Fruit fly (Drosophila melanogaster): Measurements from ENCODE around the gene CG18281.
"Not testable (repeated sequence)": the region's sequence is repeated elsewhere in the genome, so short reads cannot be mapped to it uniquely, and the experiment has no call there.

CG18281 gene

DNA sequence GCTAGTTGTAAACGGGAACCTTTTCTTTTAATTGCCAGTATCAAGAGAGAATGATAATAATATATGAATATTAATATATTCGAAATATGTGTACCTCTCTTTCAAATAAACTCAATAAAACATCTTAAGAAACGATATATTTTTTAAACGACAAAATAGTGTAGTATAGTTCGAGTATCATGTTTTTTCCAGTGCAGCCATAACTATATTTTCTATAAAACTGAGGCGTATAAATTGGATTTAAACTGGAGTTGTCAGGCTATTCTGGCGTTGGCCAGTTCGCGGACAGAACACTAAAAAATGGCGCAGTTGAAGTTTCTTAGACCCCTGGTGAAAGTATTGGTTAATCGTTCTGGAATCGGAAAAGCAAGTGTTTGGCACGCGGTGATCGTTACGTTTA is 4.2 kb downstream of the CG18281 start, which contains the start of gene CG17637:
CG17637 (plus strand) TSS at position 301 of the 400 bp plus-strand sequence.
- not testable (repeated sequence) for TF ChIP-seq lola (GFP tag; optimal IDR thresholded peaks at IDR 0.05); dsf (GFP tag; optimal IDR thresholded peaks at IDR 0.05; ENCODE audit: borderline replicate concordance); Hr83 (GFP tag; optimal IDR thresholded peaks at IDR 0.05; ENCODE audit: poor library complexity, severe bottlenecking)

DNA sequence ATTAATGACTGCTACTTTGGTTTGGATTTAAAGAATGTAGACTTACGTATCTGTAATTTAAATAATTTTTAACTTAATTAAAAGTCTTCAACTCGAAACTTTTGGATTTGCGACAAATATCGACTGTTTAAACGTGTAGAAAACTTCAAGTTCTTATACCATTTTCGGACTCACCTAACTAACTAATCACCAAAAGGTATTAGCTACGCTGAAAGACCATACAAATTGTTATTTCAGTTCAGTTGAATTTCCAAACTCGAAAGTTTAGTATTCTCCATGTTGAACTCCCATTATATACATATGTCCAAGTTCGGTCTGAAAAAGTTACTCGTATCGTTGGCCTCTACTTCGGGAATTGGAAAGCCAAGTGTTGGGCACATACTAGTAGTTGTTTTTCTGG is 6.1 kb downstream of the CG18281 start, which contains the start of gene CG5078:
CG5078 (plus strand) TSS at position 301 of the 400 bp plus-strand sequence.
- TF ChIP-seq lola (GFP tag; optimal IDR thresholded peaks at IDR 0.05) (no peak), psq (GFP tag; optimal IDR thresholded peaks at IDR 0.05) (no peak), Hr83 (GFP tag; optimal IDR thresholded peaks at IDR 0.05; ENCODE audit: poor library complexity, severe bottlenecking) (no peak), ey (GFP tag; optimal IDR thresholded peaks at IDR 0.05) (no peak), dsf (GFP tag; optimal IDR thresholded peaks at IDR 0.05; ENCODE audit: borderline replicate concordance) (no peak), Jra (GFP tag; optimal IDR thresholded peaks at IDR 0.05) (no peak), pan (optimal IDR thresholded peaks at IDR 0.05) (no peak), GATAd (GFP tag; optimal IDR thresholded peaks at IDR 0.05) (no peak), dmrt93B (GFP tag; optimal IDR thresholded peaks at IDR 0.05) (no peak), OdsH (GFP tag; optimal IDR thresholded peaks at IDR 0.05) (no peak), h (GFP tag; optimal IDR thresholded peaks at IDR 0.05) (no peak)

DNA sequence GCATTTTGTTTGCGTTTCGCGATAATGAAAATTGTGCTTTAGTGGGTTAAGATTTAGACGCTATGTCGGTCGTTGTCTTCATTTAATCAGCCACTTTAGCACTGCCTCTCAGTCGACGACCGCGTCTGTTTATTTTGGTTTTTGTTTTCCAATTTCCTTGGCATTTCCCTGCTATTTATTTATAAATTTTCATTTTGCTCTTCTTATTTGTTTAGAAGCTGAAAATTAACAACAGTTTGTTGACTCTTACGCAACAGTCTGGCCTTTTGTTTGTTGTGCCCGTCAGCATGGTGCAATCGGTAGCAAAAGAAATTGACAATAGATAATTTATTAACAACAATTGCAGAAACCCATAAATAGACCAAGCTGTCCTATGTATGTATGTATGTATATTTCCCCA is 7.9 kb downstream of the CG18281 start:
- no peak for TF ChIP-seq Rel (GFP tag; optimal IDR thresholded peaks at IDR 0.05)
- TF ChIP-seq Rel (tag; optimal IDR thresholded peaks at IDR 0.05), result no peak
- TF ChIP-seq dl (GFP tag; optimal IDR thresholded peaks at IDR 0.05; ENCODE audit: insufficient read depth in 1 of 2, partially characterized antibody in 2 of 2), result no peak
- TF ChIP-seq Dfd (GFP tag; optimal IDR thresholded peaks at IDR 0.05), result no peak
- no peak for TF ChIP-seq Vsx2 (GFP tag; optimal IDR thresholded peaks at IDR 0.05; ENCODE audit: partially characterized antibody)
- no peak for TF ChIP-seq Abd-B (GFP tag; optimal IDR thresholded peaks at IDR 0.05)
- TF ChIP-seq OdsH (GFP tag; optimal IDR thresholded peaks at IDR 0.05), result no peak

DNA sequence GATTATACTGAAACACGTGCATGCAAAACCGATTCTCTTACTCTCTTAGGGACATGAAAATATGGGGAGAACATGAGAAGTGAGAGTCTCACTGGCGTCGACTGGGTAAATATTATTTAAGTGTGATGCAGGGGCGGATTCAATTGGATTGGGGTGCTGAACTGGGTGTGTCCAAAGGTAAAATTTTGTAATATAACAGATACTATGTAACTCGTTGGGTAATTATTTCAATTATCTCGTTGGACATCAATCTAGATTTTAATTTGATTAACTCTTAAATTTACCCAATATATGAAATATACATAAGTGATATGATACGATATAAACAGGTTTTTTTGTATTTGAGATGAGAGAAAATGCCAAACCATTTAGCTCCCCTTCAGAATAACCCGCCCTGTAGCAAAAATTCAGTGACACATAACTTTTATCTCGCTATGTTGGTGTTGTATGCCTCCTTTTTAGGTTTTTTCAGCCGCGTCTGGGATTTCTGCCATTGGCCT is 8.6 kb downstream of the CG18281 start:
- TF ChIP-seq dmrt93B (GFP tag; optimal IDR thresholded peaks at IDR 0.05) (peak; percentile 89), ey (GFP tag; optimal IDR thresholded peaks at IDR 0.05) (peak; percentile 92), brk (GFP tag; optimal IDR thresholded peaks at IDR 0.05) (peak; percentile 76), Sp1 (GFP tag; optimal IDR thresholded peaks at IDR 0.05) (peak; percentile 91), N (GFP tag; optimal IDR thresholded peaks at IDR 0.05) (no peak), dsf (GFP tag; optimal IDR thresholded peaks at IDR 0.05; ENCODE audit: borderline replicate concordance) (peak; percentile 56), lola (GFP tag; optimal IDR thresholded peaks at IDR 0.05) (no peak), rgr (GFP tag; optimal IDR thresholded peaks at IDR 0.05) (peak; percentile 92), Jra (GFP tag; optimal IDR thresholded peaks at IDR 0.05) (peak; percentile 89), sv (GFP tag; optimal IDR thresholded peaks at IDR 0.05) (peak; percentile 79), sage (GFP tag; optimal IDR thresholded peaks at IDR 0.05) (peak; percentile 87), Hr78 (GFP tag; optimal IDR thresholded peaks at IDR 0.05) (no peak), Mio (GFP tag; optimal IDR thresholded peaks at IDR 0.05) (peak; percentile 45), h (GFP tag; optimal IDR thresholded peaks at IDR 0.05) (peak; percentile 97), CrebA (GFP tag; optimal IDR thresholded peaks at IDR 0.05; ENCODE audit: borderline replicate concordance) (no peak), CG32264 (GFP tag; optimal IDR thresholded peaks at IDR 0.05) (peak; percentile 81), fru (GFP tag; optimal IDR thresholded peaks at IDR 0.05) (peak; percentile 93), dl (GFP tag; optimal IDR thresholded peaks at IDR 0.05; ENCODE audit: insufficient read depth in 1 of 2, partially characterized antibody in 2 of 2) (peak; percentile 2 to 53), psq (GFP tag; optimal IDR thresholded peaks at IDR 0.05) (peak; percentile 91), Dif (GFP tag; optimal IDR thresholded peaks at IDR 0.05; ENCODE audit: partially characterized antibody) (peak; percentile 48), CG9705 (GFP tag; optimal IDR thresholded peaks at IDR 0.05) (peak; percentile 85), Hr83 (GFP tag; optimal IDR thresholded peaks at IDR 0.05; ENCODE audit: poor library complexity, severe bottlenecking) (peak; percentile 88), Hnf4 (GFP tag; optimal IDR thresholded peaks at IDR 0.05) (peak; percentile 89), tai (GFP tag; optimal IDR thresholded peaks at IDR 0.05) (peak; percentile 91), woc (GFP tag; optimal IDR thresholded peaks at IDR 0.05) (peak; percentile 92), br (GFP tag; optimal IDR thresholded peaks at IDR 0.05) (peak; percentile 91), Abd-B (GFP tag; optimal IDR thresholded peaks at IDR 0.05) (no peak), Vsx2 (GFP tag; optimal IDR thresholded peaks at IDR 0.05; ENCODE audit: partially characterized antibody) (peak; percentile 21), jim (GFP tag; optimal IDR thresholded peaks at IDR 0.05) (peak; percentile 75), pan (optimal IDR thresholded peaks at IDR 0.05) (no peak), GATAd (GFP tag; optimal IDR thresholded peaks at IDR 0.05) (peak; percentile 43), foxo (GFP tag; optimal IDR thresholded peaks at IDR 0.05) (peak; percentile 17 to 95), Rel (GFP tag; optimal IDR thresholded peaks at IDR 0.05) (peak; percentile 38), Rel (tag; optimal IDR thresholded peaks at IDR 0.05) (no peak), Myc (optimal IDR thresholded peaks at IDR 0.05) (no peak), HLH106 (tag; optimal IDR thresholded peaks at IDR 0.05) (peak; percentile 87), OdsH (GFP tag; optimal IDR thresholded peaks at IDR 0.05) (peak; percentile 93), Dfd (GFP tag; optimal IDR thresholded peaks at IDR 0.05) (no peak), usp (GFP tag; optimal IDR thresholded peaks at IDR 0.05) (no peak)
